Worm (Caenorhabditis elegans) whole organism, L1 larva: ENCODE data around the gene ZK105.11.
"Not testable (repeated sequence)": the region's sequence is repeated elsewhere in the genome, so short reads cannot be mapped to it uniquely, and the experiment has no call there.

Experiments used
- C34B4.2 ChIP-seq: sonication (generic microtip); optimal IDR thresholded peaks from 2 replicates; lab custom pipeline; 2017; ENCODE audit warnings: mild to moderate bottlenecking, missing genetic modification characterization, missing compliant biosample characterization
- F16B12.6 ChIP-seq: fragments of 150-350 bp; optimal IDR thresholded peaks from 2 replicates; lab custom pipeline; 2014; ENCODE audit warnings: missing biosample characterization, missing genetic modification characterization
- ceh-8 ChIP-seq: fragments of 200-800 bp; sonication (Bioruptor generic); optimal IDR thresholded peaks from 2 replicates; lab custom pipeline; 2018; ENCODE audit warnings: mild to moderate bottlenecking, missing genetic modification characterization, moderate library complexity, missing compliant biosample characterization
- ceh-88 ChIP-seq: fragments of 200-800 bp; sonication (Bioruptor generic); IDR thresholded peaks from 2 replicates; pipeline ENCODE4 v1.3.6; 2022; ENCODE audit warnings: missing genetic modification characterization, missing compliant biosample characterization
- ces-1 ChIP-seq: fragments of 150-350 bp; optimal IDR thresholded peaks from 2 replicates; lab custom pipeline; 2014; ENCODE audit warnings: missing biosample characterization, missing genetic modification reagents, missing genetic modification characterization
- dpl-1 ChIP-seq, 3 experiments: fragments of 150-350 bp in 2 of 3; sonication (generic microtip) in 1 of 3; optimal IDR thresholded peaks; 2 replicates each; lab custom pipeline; 2014 to 2017; ENCODE audit warnings: missing biosample characterization in 3 of 3, missing genetic modification characterization in 3 of 3, missing genetic modification reagents in 3 of 3
- efl-1 ChIP-seq, 4 experiments: fragments of 150-350 bp; optimal IDR thresholded peaks in 3 of 4; peaks in 1 of 4; 1 replicate in 1 of 4; 2 replicates in 3 of 4; lab custom pipeline; 2014; ENCODE audit warnings: missing biosample characterization in 2 of 4, missing genetic modification characterization in 2 of 4, missing genetic modification reagents in 2 of 4
- elt-3 ChIP-seq, 6 experiments: fragments of 150-350 bp in 1 of 6; sonication (generic microtip); optimal IDR thresholded peaks; 2 replicates each; lab custom pipeline; 2017 to 2018; ENCODE audit warnings: missing biosample characterization in 6 of 6, missing genetic modification characterization in 6 of 6, inconsistent platforms in 1 of 6
- fkh-8 ChIP-seq: sonication (generic microtip); optimal IDR thresholded peaks from 2 replicates; lab custom pipeline; 2016; ENCODE audit warnings: mild to moderate bottlenecking, missing genetic modification characterization, missing compliant biosample characterization
- lin-14 ChIP-seq: fragments of 200-800 bp; sonication (Bioruptor generic); optimal IDR thresholded peaks from 2 replicates; lab custom pipeline; 2018; ENCODE audit warnings: mild to moderate bottlenecking, missing genetic modification characterization, moderate library complexity, missing compliant biosample characterization
- lin-15B ChIP-seq: fragments of 150-350 bp; sonication (generic microtip); optimal IDR thresholded peaks from 3 replicates; lab custom pipeline; 2014; ENCODE audit warnings: missing biosample characterization, missing genetic modification characterization
- lin-35 ChIP-seq, 2 experiments: fragments of 150-350 bp; optimal IDR thresholded peaks; 2 replicates each; lab custom pipeline; 2014; ENCODE audit warnings: missing biosample characterization in 2 of 2, missing genetic modification characterization in 2 of 2, missing genetic modification reagents in 2 of 2
- lin-39 ChIP-seq: fragments of 150-350 bp; optimal IDR thresholded peaks from 2 replicates; lab custom pipeline; 2014; ENCODE audit warnings: missing biosample characterization, missing genetic modification reagents, missing genetic modification characterization
- lir-3 ChIP-seq: sonication (generic microtip); optimal IDR thresholded peaks from 2 replicates; lab custom pipeline; 2016; ENCODE audit warnings: mild to moderate bottlenecking, missing genetic modification characterization, moderate library complexity, missing compliant biosample characterization; ENCODE audit not compliant: poor library complexity
- mab-9 ChIP-seq: fragments of 200-800 bp; sonication (Bioruptor generic); IDR thresholded peaks from 2 replicates; pipeline ENCODE4 v1.3.6; 2022; ENCODE audit warnings: missing genetic modification reagents, missing genetic modification characterization, missing compliant biosample characterization
- nhr-11 ChIP-seq: fragments of 150-350 bp; optimal IDR thresholded peaks from 2 replicates; lab custom pipeline; 2014; ENCODE audit warnings: missing biosample characterization, missing genetic modification characterization
- nhr-19 ChIP-seq: fragments of 200-800 bp; sonication (Bioruptor generic); conservative IDR thresholded peaks from 2 replicates; pipeline ENCODE4 v1.3.6; 2022; ENCODE audit warnings: missing genetic modification characterization, missing compliant biosample characterization
- nhr-90 ChIP-seq: sonication (generic microtip); optimal IDR thresholded peaks from 2 replicates; lab custom pipeline; 2016; ENCODE audit warnings: mild to moderate bottlenecking, missing genetic modification characterization, missing compliant biosample characterization; ENCODE audit not compliant: poor library complexity
- pqm-1 ChIP-seq: sonication (generic microtip); optimal IDR thresholded peaks from 3 replicates; lab custom pipeline; 2017; ENCODE audit warnings: missing biosample characterization, missing genetic modification characterization
- snpc-4 ChIP-seq: fragments of 150-350 bp; optimal IDR thresholded peaks from 2 replicates; lab custom pipeline; 2014; ENCODE audit warnings: missing biosample characterization, missing genetic modification characterization
- swsn-7 ChIP-seq: sonication (generic microtip); optimal IDR thresholded peaks from 2 replicates; lab custom pipeline; 2016; ENCODE audit warnings: missing genetic modification characterization, missing compliant biosample characterization
- tbx-2 ChIP-seq: sonication (generic microtip); optimal IDR thresholded peaks from 2 replicates; lab custom pipeline; 2016; ENCODE audit warnings: missing genetic modification characterization, missing compliant biosample characterization
- unc-30 ChIP-seq: sonication (generic microtip); optimal IDR thresholded peaks from 2 replicates; lab custom pipeline; 2017; ENCODE audit warnings: missing biosample characterization, missing genetic modification characterization
- xbp-1 ChIP-seq: sonication (generic microtip); optimal IDR thresholded peaks from 2 replicates; lab custom pipeline; 2016; ENCODE audit warnings: missing genetic modification characterization, missing compliant biosample characterization
- zag-1 ChIP-seq: fragments of 150-350 bp; optimal IDR thresholded peaks from 2 replicates; lab custom pipeline; 2014; ENCODE audit warnings: missing biosample characterization, missing genetic modification characterization
- ztf-11 ChIP-seq, 2 experiments: sonication (generic microtip); optimal IDR thresholded peaks; 2 replicates each; lab custom pipeline; 2016 to 2017; ENCODE audit warnings: missing genetic modification characterization in 2 of 2, missing biosample characterization in 1 of 2, missing compliant biosample characterization in 1 of 2
- ztf-4 ChIP-seq: fragments of 150-350 bp; optimal IDR thresholded peaks from 2 replicates; lab custom pipeline; 2014; ENCODE audit warnings: missing biosample characterization, missing genetic modification characterization

Gene ZK105.11

ce11 chrV:7717629-7718028 is 9.2 kb upstream of the ZK105.11 start, which contains the start of gene ZK105.5:
Gene ZK105.5 (minus strand): TSS chrV:7717729.
- no peak for TF ChIP-seq lin-15B (tag; lab: Kevin White, UChicago)

- TF ChIP-seq lin-39 (tag; lab: Kevin White, UChicago) (no peak), lin-14 (GFP tag; lab: Kevin White, UChicago) (no peak), xbp-1 (no peak), mab-9 (GFP tag; lab: Robert Waterston, UW) (no peak), ztf-11 (tag; optimal IDR thresholded peaks at IDR 0.05; lab: Kevin White, UChicago) (no peak), nhr-11 (no peak), elt-3 (tag; optimal IDR thresholded peaks at IDR 0.05; lab: Kevin White, UChicago) (no peak), ceh-88 (GFP tag; lab: Robert Waterston, UW) (no peak), C34B4.2 (tag; lab: Kevin White, UChicago) (no peak), efl-1 (optimal IDR thresholded peaks at IDR 0.05; lab: Kevin White, UChicago) (no peak), efl-1 (GFP tag; optimal IDR thresholded peaks at IDR 0.05 in 1 of 2; lab: Kevin White, UChicago) (no peak)
These were observed 7.6 kb upstream of the ZK105.11 start, which contains the start of gene ZK105.12 for ce11 chrV:7716034-7716433. Gene ZK105.12 (minus strand): TSS chrV:7716134.

DNA sequence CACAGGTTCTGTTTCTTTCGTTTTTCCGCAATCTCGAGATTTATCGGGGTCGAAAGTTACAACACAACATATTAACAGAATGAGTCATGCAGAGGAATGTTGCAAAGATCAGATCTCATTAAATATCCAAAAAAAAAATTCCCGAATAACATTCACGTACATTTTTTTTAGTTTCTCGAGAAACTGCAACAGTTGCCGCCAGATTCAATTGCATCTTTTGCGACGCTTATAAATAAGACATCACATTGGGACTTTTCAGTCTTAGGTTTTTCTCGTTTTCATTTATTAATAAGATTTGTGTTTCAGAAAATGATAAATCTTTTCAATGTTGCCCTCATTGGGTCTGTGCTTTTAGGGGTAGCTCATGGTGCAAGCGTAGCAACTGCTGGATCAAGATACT is 5.3 kb upstream of the ZK105.11 start, which contains the start of gene ZK105.1:
Gene ZK105.1, plus strand, starts transcription at position 301 of the 400 bp plus-strand sequence.
- no peak for TF ChIP-seq lin-39 (tag; lab: Kevin White, UChicago)
- TF ChIP-seq ces-1 (GFP tag; lab: Kevin White, UChicago): no peak
- no peak for TF ChIP-seq xbp-1
- TF ChIP-seq dpl-1 (GFP tag; optimal IDR thresholded peaks at IDR 0.05; lab: Kevin White, UChicago): no peak

- TF ChIP-seq nhr-19 (no peak), nhr-11 (no peak), ces-1 (GFP tag; lab: Kevin White, UChicago) (no peak), lin-35 (GFP tag; optimal IDR thresholded peaks at IDR 0.05; lab: Kevin White, UChicago) (no peak), snpc-4 (no peak), fkh-8 (no peak), ztf-4 (tag; lab: Kevin White, UChicago) (no peak), efl-1 (optimal IDR thresholded peaks at IDR 0.05; lab: Kevin White, UChicago) (no peak), efl-1 (GFP tag; optimal IDR thresholded peaks at IDR 0.05 in 1 of 2; lab: Kevin White, UChicago) (no peak), elt-3 (tag; optimal IDR thresholded peaks at IDR 0.05; lab: Kevin White, UChicago) (no peak), unc-30 (no peak), tbx-2 (no peak)
These were observed 4.6 kb upstream of the ZK105.11 start, which contains the start of gene ZK105.13 for ce11 chrV:7713072-7713471. Gene ZK105.13 (minus strand): TSS chrV:7713172.

DNA sequence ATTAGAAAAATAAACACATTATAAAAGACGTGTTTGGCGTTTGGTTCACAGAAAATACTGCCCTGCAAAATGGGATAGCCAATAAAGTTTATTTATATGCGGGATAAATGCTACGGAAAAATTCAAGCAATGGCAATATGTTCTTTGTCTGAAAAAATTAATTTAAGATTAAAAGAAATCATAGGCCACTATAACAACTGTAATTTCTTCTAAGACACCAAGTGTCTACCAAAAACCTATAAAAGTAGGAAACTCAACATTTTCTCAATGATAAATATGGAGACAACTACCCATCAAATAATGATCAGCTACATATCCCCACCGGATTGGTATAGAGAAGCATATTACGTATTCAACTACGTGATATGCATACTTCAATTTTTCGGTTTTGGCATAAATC is 3.1 kb downstream of the ZK105.11 start, which contains the start of gene srw-3:
Gene srw-3, plus strand, starts transcription at position 301 of the 400 bp plus-strand sequence.
- TF ChIP-seq nhr-90 (tag; lab: Kevin White, UChicago) (no peak), lin-15B (tag; lab: Kevin White, UChicago) (no peak), F16B12.6 (tag; lab: Kevin White, UChicago) (no peak), fkh-8 (no peak), lin-14 (GFP tag; lab: Kevin White, UChicago) (no peak), ceh-8 (no peak)

- TF ChIP-seq lir-3; zag-1 (tag; lab: Kevin White, UChicago); pqm-1 (tag; lab: Kevin White, UChicago): not testable (repeated sequence)
- TF ChIP-seq, all 84 proteins: peak for 0; not testable (repeated sequence) for 84
These were observed 4.9 kb downstream of the ZK105.11 start, which contains the start of gene srsx-40 for ce11 chrV:7703536-7703935. Gene srsx-40 (minus strand): TSS chrV:7703636.

- no peak for TF ChIP-seq swsn-7 (tag; lab: Kevin White, UChicago)
These were observed 11.6 kb downstream of the ZK105.11 start, which contains the start of gene ZK105.3 for ce11 chrV:7696842-7697241. Gene ZK105.3 (plus strand): TSS chrV:7697142.
